Worm (Caenorhabditis elegans): ENCODE measurements around the gene skr-17.

skr-17 gene

ce11 chrII:7783467-7783959 is at the start of gene skr-17:
TSS of gene skr-17 (plus strand) at chrII:7783517.
- no peak for TF ChIP-seq unc-62 (GFP tag; optimal IDR thresholded peaks at IDR 0.05)

ce11 chrII:7736725-7737124 is 46.6 kb upstream of the skr-17 start:
- TF ChIP-seq unc-62 (GFP tag; optimal IDR thresholded peaks at IDR 0.05) = no peak

- TF ChIP-seq unc-62 (GFP tag; optimal IDR thresholded peaks at IDR 0.05) = no peak
These were observed 29.8 kb upstream of the skr-17 start, which contains the start of gene trx-1 for ce11 chrII:7753500-7753899. TSS of gene trx-1 (minus strand) at chrII:7753600.

ce11 chrII:7755116-7755571 is 28.2 kb upstream of the skr-17 start, which contains the start of the genes B0228.6 and B0228.1:
TSS of gene B0228.6 (minus strand) at chrII:7755166.
TSS of gene B0228.1 (plus strand) at chrII:7755343.
- TF ChIP-seq unc-62 (GFP tag; optimal IDR thresholded peaks at IDR 0.05) = no peak

- no peak for TF ChIP-seq unc-62 (GFP tag; optimal IDR thresholded peaks at IDR 0.05)
These were observed 26.5 kb upstream of the skr-17 start for ce11 chrII:7756810-7757209.

- no peak for TF ChIP-seq unc-62 (GFP tag; optimal IDR thresholded peaks at IDR 0.05)
These were observed 24.8 kb upstream of the skr-17 start, which contains the start of gene B0228.7 for ce11 chrII:7758397-7759135. TSS of gene B0228.7 (minus strand) at chrII:7759023.

- TF ChIP-seq unc-62 (GFP tag; optimal IDR thresholded peaks at IDR 0.05) = no peak
These were observed 21.9 kb upstream of the skr-17 start, which contains the start of gene B0228.8 for ce11 chrII:7761440-7761839. TSS of gene B0228.8 (minus strand) at chrII:7761540.

- TF ChIP-seq unc-62 (GFP tag; optimal IDR thresholded peaks at IDR 0.05) = no peak
These were observed 19.7 kb upstream of the skr-17 start, which contains the start of gene B0228.9 for ce11 chrII:7763569-7763968. TSS of gene B0228.9 (minus strand) at chrII:7763669.

- no peak for TF ChIP-seq unc-62 (GFP tag; optimal IDR thresholded peaks at IDR 0.05)
These were observed 17.9 kb upstream of the skr-17 start, which contains the start of gene srh-39 for ce11 chrII:7765456-7765855. TSS of gene srh-39 (minus strand) at chrII:7765556.

ce11 chrII:7769254-7769653 is 14.1 kb upstream of the skr-17 start:
- no peak for TF ChIP-seq unc-62 (GFP tag; optimal IDR thresholded peaks at IDR 0.05)

ce11 chrII:7770253-7770652 is 13.1 kb upstream of the skr-17 start:
- no peak for TF ChIP-seq unc-62 (GFP tag; optimal IDR thresholded peaks at IDR 0.05)

ce11 chrII:7771917-7772316 is 11.4 kb upstream of the skr-17 start, which contains the start of gene C06A8.8:
TSS of gene C06A8.8 (minus strand) at chrII:7772017.
- TF ChIP-seq unc-62 (GFP tag; optimal IDR thresholded peaks at IDR 0.05) = no peak

ce11 chrII:7772411-7772810 is 10.9 kb upstream of the skr-17 start, which contains the start of gene C06A8.6:
TSS of gene C06A8.6 (plus strand) at chrII:7772499.
- no peak for TF ChIP-seq unc-62 (GFP tag; optimal IDR thresholded peaks at IDR 0.05)

- no peak for TF ChIP-seq unc-62 (GFP tag; optimal IDR thresholded peaks at IDR 0.05)
These were observed 9.8 kb upstream of the skr-17 start for ce11 chrII:7773427-7773993.

ce11 chrII:7776232-7776631 is 7.1 kb upstream of the skr-17 start:
- no peak for TF ChIP-seq unc-62 (GFP tag; optimal IDR thresholded peaks at IDR 0.05)

ce11 chrII:7776715-7777114 is 6.6 kb upstream of the skr-17 start:
- TF ChIP-seq unc-62 (GFP tag; optimal IDR thresholded peaks at IDR 0.05) = no peak
